Worm (Caenorhabditis elegans) whole organism, midembryonic: ENCODE measurements around the gene F42G2.7.

Source experiments
- T22C8.4 ChIP-seq: fragments of 200-800 bp; sonication (Bioruptor generic); IDR thresholded peaks from 2 replicates; pipeline ENCODE4 v1.3.6; 2022; ENCODE audit warnings: missing genetic modification characterization, missing compliant biosample characterization
- cog-1 ChIP-seq: sonication (generic microtip); optimal IDR thresholded peaks from 2 replicates; lab custom pipeline; 2016; ENCODE audit warnings: missing genetic modification characterization, missing compliant biosample characterization
- flt-1 ChIP-seq: fragments of 200-800 bp; sonication (Bioruptor generic); IDR thresholded peaks from 2 replicates; pipeline ENCODE4 v1.3.6; 2022; ENCODE audit warnings: missing genetic modification characterization, missing compliant biosample characterization
- ref-1 ChIP-seq: fragments of 200-800 bp; sonication (Bioruptor generic); conservative IDR thresholded peaks from 2 replicates; pipeline ENCODE4 v1.3.6; 2022; ENCODE audit warnings: missing genetic modification reagents, missing genetic modification characterization, missing compliant biosample characterization
- tab-1 ChIP-seq: fragments of 200-800 bp; sonication (Bioruptor generic); IDR thresholded peaks from 2 replicates; pipeline ENCODE4 v1.3.6; 2022; ENCODE audit warnings: missing genetic modification characterization, missing compliant biosample characterization
- ztf-23 ChIP-seq: fragments of 200-800 bp; sonication (Bioruptor generic); IDR thresholded peaks from 2 replicates; pipeline ENCODE4 v1.3.6; 2022; ENCODE audit warnings: missing genetic modification reagents, missing genetic modification characterization, missing compliant biosample characterization
- ztf-29 ChIP-seq: fragments of 200-800 bp; sonication (Bioruptor generic); IDR thresholded peaks from 2 replicates; pipeline ENCODE4 v1.3.6; 2022; ENCODE audit warnings: missing genetic modification reagents, missing genetic modification characterization, missing compliant biosample characterization

DNA sequence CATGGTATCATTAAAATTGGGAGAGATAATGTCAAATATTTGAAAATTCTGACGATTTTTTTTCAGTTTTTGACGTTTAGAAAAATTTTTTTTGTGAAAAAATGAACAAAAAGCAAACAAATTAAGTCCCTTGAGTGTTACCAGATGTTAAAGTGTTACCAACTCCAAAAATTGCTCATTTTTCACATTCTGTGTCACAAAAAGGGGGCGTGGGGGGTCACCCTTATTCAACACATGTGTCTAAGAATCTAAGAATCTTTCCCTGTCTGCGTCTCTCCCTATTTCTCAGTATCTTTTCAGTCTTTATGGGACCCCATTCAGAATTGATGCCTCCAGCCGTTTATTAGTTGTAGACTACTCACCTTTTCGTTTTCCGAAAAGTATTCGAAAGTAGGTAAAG is 21.0 kb downstream of the F42G2.7 start:
- TF ChIP-seq tab-1 (GFP tag; lab: Robert Waterston, UW): no peak
- no peak for TF ChIP-seq cog-1 (tag; lab: Kevin White, UChicago)
- TF ChIP-seq T22C8.4 (GFP tag; lab: Robert Waterston, UW): no peak
- TF ChIP-seq flt-1: no peak
- no peak for TF ChIP-seq ztf-23 (GFP tag; lab: Robert Waterston, UW)
- TF ChIP-seq ref-1 (GFP tag; lab: Robert Waterston, UW): no peak
- no peak for TF ChIP-seq ztf-29 (GFP tag; lab: Robert Waterston, UW)
